Worm (Caenorhabditis elegans) whole organism, early embryonic: ENCODE data around the gene F07F6.7.

ENCODE experiments used
- F13C5.2 ChIP-seq: sonication (generic microtip); optimal IDR thresholded peaks from 2 replicates; lab custom pipeline; 2017; ENCODE audit warnings: mild to moderate bottlenecking, missing genetic modification characterization, inconsistent platforms, missing compliant biosample characterization
- aly-1 ChIP-seq: sonication (generic microtip); optimal IDR thresholded peaks from 2 replicates; lab custom pipeline; 2016; ENCODE audit warnings: missing genetic modification characterization, missing compliant biosample characterization
- ama-1 ChIP-seq: fragments of 150-350 bp; optimal IDR thresholded peaks from 2 replicates; lab custom pipeline; 2014
- ceh-13 ChIP-seq: fragments of 200-800 bp; sonication (Bioruptor generic); optimal IDR thresholded peaks from 2 replicates; lab custom pipeline; 2018; ENCODE audit warnings: mild to moderate bottlenecking, missing genetic modification characterization, missing compliant biosample characterization
- ets-7 ChIP-seq: sonication (generic microtip); optimal IDR thresholded peaks from 2 replicates; lab custom pipeline; 2016; ENCODE audit warnings: missing genotype, missing genetic modification characterization, missing compliant biosample characterization
- flt-1 ChIP-seq: fragments of 200-800 bp; sonication (Bioruptor generic); IDR thresholded peaks from 2 replicates; pipeline ENCODE4 v1.3.6; 2022; ENCODE audit warnings: missing genetic modification characterization, missing compliant biosample characterization
- hmbx-1 ChIP-seq: sonication (generic microtip); optimal IDR thresholded peaks from 2 replicates; lab custom pipeline; 2016; ENCODE audit warnings: mild to moderate bottlenecking, missing genetic modification characterization, missing compliant biosample characterization
- hmg-4 ChIP-seq: fragments of 200-800 bp; sonication (Bioruptor generic); optimal IDR thresholded peaks from 2 replicates; lab custom pipeline; 2018; ENCODE audit warnings: mild to moderate bottlenecking, missing genetic modification characterization, missing compliant biosample characterization
- hnd-1 ChIP-seq: sonication (generic microtip); optimal IDR thresholded peaks from 2 replicates; lab custom pipeline; 2016; ENCODE audit warnings: missing genetic modification characterization, missing compliant biosample characterization
- pes-1 ChIP-seq: fragments of 200-800 bp; sonication (Bioruptor generic); IDR thresholded peaks from 2 replicates; pipeline ENCODE4 v1.3.6; 2022; ENCODE audit warnings: missing genetic modification reagents, missing genetic modification characterization, missing compliant biosample characterization
- scrt-1 ChIP-seq: fragments of 200-800 bp; sonication (Bioruptor generic); IDR thresholded peaks from 2 replicates; pipeline ENCODE4 v1.3.6; 2022; ENCODE audit warnings: missing genetic modification characterization, missing compliant biosample characterization
- sea-1 ChIP-seq: fragments of 200-800 bp; sonication (Bioruptor generic); conservative IDR thresholded peaks from 2 replicates; pipeline ENCODE4 v1.3.6; 2022; ENCODE audit warnings: missing genetic modification characterization, missing compliant biosample characterization
- tra-4 ChIP-seq: sonication (generic microtip); optimal IDR thresholded peaks from 2 replicates; lab custom pipeline; 2017; ENCODE audit warnings: missing genetic modification characterization, missing compliant biosample characterization

ce11 chrII:5420947-5421614, 2.6 kb downstream of the F07F6.7 start, which contains the start of gene tofu-6:
- peak; percentile 92 for TF ChIP-seq ama-1
- no peak for TF ChIP-seq scrt-1 (GFP tag; lab: Robert Waterston, UW)
- no peak for TF ChIP-seq ets-7
- TF ChIP-seq hmbx-1 (tag; lab: Kevin White, UChicago) = no peak
- TF ChIP-seq aly-1 = peak; percentile 19
- no peak for TF ChIP-seq hnd-1 (tag; lab: Kevin White, UChicago)
- TF ChIP-seq ceh-13 (GFP tag; lab: Kevin White, UChicago) = no peak
- no peak for TF ChIP-seq pes-1 (GFP tag; lab: Robert Waterston, UW)
- no peak for TF ChIP-seq tra-4 (tag; lab: Kevin White, UChicago)
- no peak for TF ChIP-seq hmg-4 (GFP tag; lab: Kevin White, UChicago)
- no peak for TF ChIP-seq flt-1 (GFP tag; lab: Robert Waterston, UW)
- no peak for TF ChIP-seq F13C5.2
- no peak for TF ChIP-seq sea-1
